Fruit fly (Drosophila melanogaster) whole organism, embryonic: ENCODE measurements around the gene mora.

Experiments
- CG10147 ChIP-seq: fragments of 200-800 bp; sonication (Bioruptor generic); optimal IDR thresholded peaks from 2 replicates; lab custom pipeline; 2019; ENCODE audit warnings: missing biosample characterization, mild to moderate bottlenecking, missing genetic modification characterization, moderate library complexity
- CG11093 ChIP-seq: fragments of 200-800 bp; sonication (Bioruptor generic); IDR thresholded peaks from 3 replicates; pipeline ENCODE4 v1.3.6; 2022; ENCODE audit warnings: missing biosample characterization, missing genetic modification characterization
- CG12236 ChIP-seq: fragments of 200-800 bp; sonication (Bioruptor generic); optimal IDR thresholded peaks from 2 replicates; lab custom pipeline; 2016; ENCODE audit warnings: missing biosample characterization, missing genetic modification characterization
- CG12659 ChIP-seq: fragments of 200-800 bp; sonication (Bioruptor generic); optimal IDR thresholded peaks from 3 replicates; lab custom pipeline; 2017; ENCODE audit warnings: mild to moderate bottlenecking, missing biosample characterization, missing genetic modification reagents, missing genetic modification characterization
- CG14050 ChIP-seq: fragments of 200-800 bp; sonication (Bioruptor generic); IDR thresholded peaks from 3 replicates; pipeline ENCODE4 v1.3.6; 2022; ENCODE audit warnings: missing biosample characterization, missing genetic modification characterization
- CG1529 ChIP-seq: fragments of 200-800 bp; sonication (Bioruptor generic); optimal IDR thresholded peaks from 3 replicates; lab custom pipeline; 2018; ENCODE audit warnings: missing biosample characterization, missing genetic modification characterization
- CG17361 ChIP-seq: fragments of 200-800 bp; sonication (Bioruptor generic); IDR thresholded peaks from 3 replicates; pipeline ENCODE4 v1.3.6; 2022; ENCODE audit warnings: missing biosample characterization, missing genetic modification characterization
- CG18262 ChIP-seq: fragments of 200-800 bp; optimal IDR thresholded peaks from 3 replicates; lab custom pipeline; 2019; ENCODE audit warnings: missing biosample characterization, mild to moderate bottlenecking, missing genetic modification characterization, moderate library complexity
- CG2712 ChIP-seq: fragments of 200-800 bp; optimal IDR thresholded peaks from 3 replicates; lab custom pipeline; 2019; ENCODE audit warnings: missing biosample characterization, mild to moderate bottlenecking, missing genetic modification characterization, moderate library complexity
- CG30020 ChIP-seq: fragments of 200-800 bp; optimal IDR thresholded peaks from 2 replicates; lab custom pipeline; 2019; ENCODE audit warnings: missing biosample characterization, mild to moderate bottlenecking, missing genetic modification characterization, moderate library complexity
- CG30403 ChIP-seq: fragments of 200-800 bp; sonication (Bioruptor generic); optimal IDR thresholded peaks from 3 replicates; lab custom pipeline; 2016; ENCODE audit warnings: missing biosample characterization, missing genetic modification characterization
- CG32532 ChIP-seq: fragments of 200-800 bp; sonication (Bioruptor generic); IDR thresholded peaks from 2 replicates; pipeline ENCODE4 v1.3.6; 2022; ENCODE audit warnings: missing biosample characterization, missing genetic modification characterization
- CG4854 ChIP-seq: fragments of 200-800 bp; sonication (Bioruptor generic); optimal IDR thresholded peaks from 2 replicates; lab custom pipeline; 2016; ENCODE audit warnings: missing biosample characterization, missing genetic modification characterization, inconsistent platforms
- CG7271 ChIP-seq: fragments of 200-800 bp; sonication (Bioruptor generic); optimal IDR thresholded peaks from 2 replicates; lab custom pipeline; 2018; ENCODE audit warnings: missing biosample characterization, mild to moderate bottlenecking, missing genetic modification characterization, moderate library complexity
- CG7357 ChIP-seq: fragments of 200-800 bp; sonication (Bioruptor generic); IDR thresholded peaks from 3 replicates; pipeline ENCODE4 v1.3.6; 2022; ENCODE audit warnings: missing biosample characterization, missing genetic modification characterization
- CG7745 ChIP-seq: fragments of 200-800 bp; sonication (Bioruptor generic); optimal IDR thresholded peaks from 2 replicates; lab custom pipeline; 2018; ENCODE audit warnings: missing biosample characterization, mild to moderate bottlenecking, missing genetic modification characterization, moderate library complexity
- CG9817 ChIP-seq: fragments of 200-800 bp; sonication (Bioruptor generic); optimal IDR thresholded peaks from 2 replicates; lab custom pipeline; 2018; ENCODE audit warnings: missing biosample characterization, mild to moderate bottlenecking, missing genetic modification characterization, moderate library complexity
- Deaf1 ChIP-seq: fragments of 200-800 bp; optimal IDR thresholded peaks from 3 replicates; lab custom pipeline; 2019; ENCODE audit warnings: missing biosample characterization, mild to moderate bottlenecking, missing genetic modification characterization, moderate library complexity
- Dip2 ChIP-seq: fragments of 200-800 bp; sonication (Bioruptor generic); IDR thresholded peaks from 2 replicates; pipeline ENCODE4 v1.3.6; 2022; ENCODE audit warnings: missing biosample characterization, missing genetic modification characterization
- Dip3 ChIP-seq: fragments of 200-800 bp; sonication (Bioruptor generic); optimal IDR thresholded peaks from 3 replicates; lab custom pipeline; 2016; ENCODE audit warnings: missing biosample characterization, missing genetic modification characterization
- Dref ChIP-seq: fragments of 200-800 bp; sonication (Bioruptor generic); IDR thresholded peaks from 2 replicates; pipeline ENCODE4 v1.3.6; 2022; ENCODE audit warnings: missing biosample characterization, missing genetic modification characterization
- Drgx ChIP-seq: fragments of 200-800 bp; sonication (Bioruptor generic); IDR thresholded peaks from 2 replicates; pipeline ENCODE4 v1.3.6; 2022; ENCODE audit warnings: missing biosample characterization, missing genetic modification characterization
- E2f2 ChIP-seq: fragments of 200-800 bp; sonication (Bioruptor generic); IDR thresholded peaks from 2 replicates; pipeline ENCODE4 v1.3.6; 2022; ENCODE audit warnings: missing biosample characterization, missing genetic modification characterization
- Fer1 ChIP-seq: fragments of 200-800 bp; sonication (Bioruptor generic); optimal IDR thresholded peaks from 2 replicates; lab custom pipeline; 2017; ENCODE audit warnings: missing biosample characterization, mild to moderate bottlenecking, missing genetic modification characterization
- Hr78 ChIP-seq, 2 experiments: fragments of 200-800 bp in 1 of 2; fragments of >200 bp in 1 of 2; sonication (Bioruptor generic) in 1 of 2; optimal IDR thresholded peaks; 2 replicates each; lab custom pipeline; 2017 to 2019; ENCODE audit warnings: missing biosample characterization in 2 of 2, missing genetic modification characterization in 2 of 2, mild to moderate bottlenecking in 1 of 2, moderate library complexity in 1 of 2
- Jarid2 ChIP-seq: fragments of 200-800 bp; sonication (Bioruptor generic); optimal IDR thresholded peaks from 3 replicates; lab custom pipeline; 2017; ENCODE audit warnings: mild to moderate bottlenecking, missing biosample characterization, missing genetic modification reagents, missing genetic modification characterization
- Mes4 ChIP-seq: fragments of 200-800 bp; sonication (Bioruptor generic); optimal IDR thresholded peaks from 2 replicates; lab custom pipeline; 2016; ENCODE audit warnings: missing biosample characterization, missing genetic modification characterization
- Nf-YC ChIP-seq: fragments of 200-800 bp; optimal IDR thresholded peaks from 3 replicates; lab custom pipeline; 2019; ENCODE audit warnings: missing biosample characterization, mild to moderate bottlenecking, missing genetic modification characterization, moderate library complexity
- Oaz ChIP-seq: fragments of 200-800 bp; sonication (Bioruptor generic); IDR thresholded peaks from 2 replicates; pipeline ENCODE4 v1.3.6; 2022; ENCODE audit warnings: missing biosample characterization, missing genetic modification characterization
- Optix ChIP-seq: fragments of 200-800 bp; sonication (Bioruptor generic); IDR thresholded peaks from 3 replicates; pipeline ENCODE4 v1.3.6; 2022; ENCODE audit warnings: missing biosample characterization, missing genetic modification characterization
- Ravus ChIP-seq: fragments of 200-800 bp; sonication (Bioruptor generic); IDR thresholded peaks from 2 replicates; pipeline ENCODE4 v1.3.6; 2022; ENCODE audit warnings: missing biosample characterization, missing genetic modification characterization
- ac ChIP-seq: fragments of 200-800 bp; sonication (Bioruptor generic); optimal IDR thresholded peaks from 3 replicates; lab custom pipeline; 2017; ENCODE audit warnings: missing biosample characterization, mild to moderate bottlenecking, missing genetic modification characterization
- az2 ChIP-seq: fragments of 200-800 bp; sonication (Bioruptor generic); optimal IDR thresholded peaks from 3 replicates; lab custom pipeline; 2016; ENCODE audit warnings: missing biosample characterization, missing genetic modification characterization
- bsh ChIP-seq, 2 experiments: fragments of 200-800 bp; sonication (Bioruptor generic); optimal IDR thresholded peaks; 2 replicates each; lab custom pipeline; 2017 to 2018; ENCODE audit warnings: mild to moderate bottlenecking in 2 of 2, missing biosample characterization in 2 of 2, missing genetic modification characterization in 2 of 2, moderate library complexity in 1 of 2
- cas ChIP-seq: fragments of 200-800 bp; sonication (Bioruptor generic); IDR thresholded peaks from 2 replicates; pipeline ENCODE4 v1.3.6; 2022; ENCODE audit warnings: missing biosample characterization, missing genetic modification characterization
- caup ChIP-seq: fragments of 200-800 bp; sonication (Bioruptor generic); optimal IDR thresholded peaks from 3 replicates; lab custom pipeline; 2017; ENCODE audit warnings: missing biosample characterization, mild to moderate bottlenecking, missing genetic modification characterization, moderate library complexity; ENCODE audit not compliant: severe bottlenecking
- chn ChIP-seq: fragments of 200-800 bp; sonication (Bioruptor generic); optimal IDR thresholded peaks from 2 replicates; lab custom pipeline; 2016; ENCODE audit warnings: missing biosample characterization, missing genetic modification characterization
- crol ChIP-seq: fragments of 200-800 bp; sonication (Bioruptor generic); IDR thresholded peaks from 2 replicates; pipeline ENCODE4 v1.3.6; 2022; ENCODE audit warnings: missing biosample characterization, missing genetic modification characterization
- da ChIP-seq: fragments of 200-800 bp; sonication (Bioruptor generic); optimal IDR thresholded peaks from 2 replicates; lab custom pipeline; 2016; ENCODE audit warnings: missing biosample characterization, missing genetic modification characterization
- gro ChIP-seq: fragments of 200-800 bp; sonication (Bioruptor generic); optimal IDR thresholded peaks from 2 replicates; lab custom pipeline; 2016; ENCODE audit warnings: missing biosample characterization, missing genetic modification characterization
- ind ChIP-seq: fragments of 200-800 bp; sonication (Bioruptor generic); optimal IDR thresholded peaks from 3 replicates; lab custom pipeline; 2016; ENCODE audit warnings: missing biosample characterization, missing genetic modification characterization
- jing ChIP-seq: fragments of 200-800 bp; sonication (Bioruptor generic); optimal IDR thresholded peaks from 2 replicates; lab custom pipeline; 2018; ENCODE audit warnings: missing biosample characterization, mild to moderate bottlenecking, missing genetic modification characterization
- odd ChIP-seq: fragments of 200-800 bp; sonication (Bioruptor generic); optimal IDR thresholded peaks from 2 replicates; lab custom pipeline; 2017; ENCODE audit warnings: missing biosample characterization, mild to moderate bottlenecking, missing genetic modification characterization
- psq ChIP-seq: fragments of 200-800 bp; sonication (Bioruptor generic); optimal IDR thresholded peaks from 2 replicates; lab custom pipeline; 2017; ENCODE audit warnings: missing biosample characterization, missing genetic modification characterization
- repo ChIP-seq: fragments of 200-800 bp; sonication (Bioruptor generic); optimal IDR thresholded peaks from 2 replicates; lab custom pipeline; 2016; ENCODE audit warnings: missing biosample characterization, missing genetic modification characterization
- sisA ChIP-seq: fragments of 200-800 bp; sonication (Bioruptor generic); IDR thresholded peaks from 2 replicates; pipeline ENCODE4 v1.3.6; 2022; ENCODE audit warnings: missing biosample characterization, missing genetic modification characterization
- so ChIP-seq: fragments of 200-800 bp; sonication (Bioruptor generic); IDR thresholded peaks from 3 replicates; pipeline ENCODE4 v1.3.6; 2022; ENCODE audit warnings: missing biosample characterization, missing genetic modification characterization
- tup ChIP-seq: fragments of 200-800 bp; sonication (Bioruptor generic); optimal IDR thresholded peaks from 2 replicates; lab custom pipeline; 2016; ENCODE audit warnings: missing biosample characterization, mild to moderate bottlenecking, missing genetic modification characterization, moderate library complexity
- unc-4 ChIP-seq: fragments of 200-800 bp; sonication (Bioruptor generic); IDR thresholded peaks from 2 replicates; pipeline ENCODE4 v1.3.6; 2022; ENCODE audit warnings: missing biosample characterization, missing genetic modification characterization; ENCODE audit not compliant: partially characterized antibody
- unpg ChIP-seq: fragments of 200-800 bp; sonication (Bioruptor generic); optimal IDR thresholded peaks from 3 replicates; lab custom pipeline; 2018; ENCODE audit warnings: missing biosample characterization, mild to moderate bottlenecking, missing genetic modification characterization, moderate library complexity
- usp ChIP-seq: fragments of >200 bp; optimal IDR thresholded peaks from 2 replicates; lab custom pipeline; 2017; ENCODE audit warnings: missing biosample characterization, missing genetic modification characterization
- zfh1 ChIP-seq: fragments of 200-800 bp; sonication (Bioruptor generic); IDR thresholded peaks from 3 replicates; pipeline ENCODE4 v1.3.6; 2022; ENCODE audit warnings: missing biosample characterization, missing genetic modification characterization

Gene mora

DNA sequence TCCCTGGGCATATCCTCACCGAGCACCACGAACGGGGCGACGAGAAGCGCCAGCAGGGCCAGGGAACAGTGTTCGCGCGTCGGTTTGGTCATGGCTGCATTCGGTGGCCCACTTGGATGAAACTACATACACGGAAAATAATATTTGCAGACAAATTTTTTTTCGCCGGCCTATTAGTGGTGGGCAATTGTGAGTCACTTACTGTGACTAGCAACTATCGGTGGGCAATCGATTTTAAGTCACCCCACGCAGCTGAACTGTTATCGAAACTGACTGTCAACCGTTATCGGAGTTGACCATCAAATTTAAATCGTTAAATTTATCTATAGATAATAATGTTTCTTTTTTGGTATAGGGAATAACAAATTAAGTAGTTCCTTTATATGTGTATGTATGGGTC is 16.8 kb upstream of the mora start, which contains the start of gene CG5510 (continued):
- TF ChIP-seq Dip2 (GFP tag; lab: Robert Waterston, UW): no peak
- 0 out of 2 replicates have a peak, but pooled peaks have one; percentile 11 for TF ChIP-seq Drgx
- TF ChIP-seq bsh (GFP tag; optimal IDR thresholded peaks at IDR 0.05; lab: Kevin White, UChicago): peak in 1 of 2 experiments; percentile 45
- no peak for TF ChIP-seq Deaf1 (tag; lab: Kevin White, UChicago)
- TF ChIP-seq jing (GFP tag; lab: Kevin White, UChicago): no peak
- TF ChIP-seq CG17361: peak; percentile 52; the same call in 1 of the 3 replicates
- no peak for TF ChIP-seq CG18262 (tag; lab: Kevin White, UChicago)
- TF ChIP-seq CG1529 (GFP tag; lab: Kevin White, UChicago): no peak
- 0 out of 3 replicates have a peak, but pooled peaks have one; percentile 42 for TF ChIP-seq zfh1 (GFP tag; lab: Robert Waterston, UW)
- peak; percentile 86 for TF ChIP-seq gro
- TF ChIP-seq usp (GFP tag; lab: Kevin White, UChicago): no peak
- peak; percentile 62 for TF ChIP-seq chn (GFP tag; lab: Kevin White, UChicago)
- no peak for TF ChIP-seq Jarid2 (GFP tag; lab: Kevin White, UChicago)
- no peak for TF ChIP-seq Oaz
- no peak for TF ChIP-seq CG7745 (tag; lab: Kevin White, UChicago)
- peak; percentile 37 for TF ChIP-seq Fer1 (GFP tag; lab: Kevin White, UChicago)
- TF ChIP-seq odd: no peak
- TF ChIP-seq CG32532 (GFP tag; lab: Robert Waterston, UW): peak; percentile 65
- TF ChIP-seq CG30020: no peak
- TF ChIP-seq cas (GFP tag; lab: Robert Waterston, UW): no peak
- TF ChIP-seq sisA (GFP tag; lab: Robert Waterston, UW): peak; percentile 59
- no peak for TF ChIP-seq psq (GFP tag; lab: Kevin White, UChicago)
- TF ChIP-seq ac: no peak
- 0 out of 3 replicates have a peak, but pooled peaks have one; percentile 32 for TF ChIP-seq CG7357
- peak; percentile 95 for TF ChIP-seq E2f2
- TF ChIP-seq Optix (GFP tag; lab: Robert Waterston, UW): no peak
- peak; percentile 100 for TF ChIP-seq Dref (GFP tag; lab: Robert Waterston, UW)
- TF ChIP-seq ind: peak; percentile 27
- no peak for TF ChIP-seq Ravus (GFP tag; lab: Robert Waterston, UW)
- no peak for TF ChIP-seq CG12236 (GFP tag; lab: Kevin White, UChicago)
- no peak for TF ChIP-seq so (GFP tag; lab: Robert Waterston, UW)
- TF ChIP-seq CG11093 (GFP tag; lab: Robert Waterston, UW): no peak
- no peak for TF ChIP-seq tup (GFP tag; lab: Kevin White, UChicago)
- TF ChIP-seq Hr78 (GFP tag; optimal IDR thresholded peaks at IDR 0.05; lab: Kevin White, UChicago): no peak
- peak; percentile 56 for TF ChIP-seq CG9817 (tag; lab: Kevin White, UChicago)
- no peak for TF ChIP-seq CG14050 (GFP tag; lab: Robert Waterston, UW)
- TF ChIP-seq CG12659 (GFP tag; lab: Kevin White, UChicago): peak; percentile 80
- peak; percentile 18 for TF ChIP-seq repo (GFP tag; lab: Kevin White, UChicago)
- peak; percentile 98 for TF ChIP-seq unc-4
- no peak for TF ChIP-seq crol (GFP tag; lab: Robert Waterston, UW)
- no peak for TF ChIP-seq Mes4 (GFP tag; lab: Kevin White, UChicago)
- TF ChIP-seq caup (GFP tag; lab: Kevin White, UChicago): peak; percentile 68
- peak; percentile 61 for TF ChIP-seq Nf-YC (tag; lab: Kevin White, UChicago)
- peak; percentile 76 for TF ChIP-seq CG2712
- no peak for TF ChIP-seq CG7271 (tag; lab: Kevin White, UChicago)
- no peak for TF ChIP-seq unpg
- peak; percentile 56 for TF ChIP-seq CG30403 (GFP tag; lab: Kevin White, UChicago)
- peak; percentile 6 for TF ChIP-seq Dip3
- TF ChIP-seq CG10147 (GFP tag; lab: Kevin White, UChicago): peak; percentile 31
- TF ChIP-seq CG4854 (GFP tag; lab: Kevin White, UChicago): peak; percentile 40
- TF ChIP-seq da (GFP tag; lab: Kevin White, UChicago): no peak
- peak; percentile 16 for TF ChIP-seq az2 (GFP tag; lab: Kevin White, UChicago)
